Worm (Caenorhabditis elegans) whole organism, mixed stage, embryonic: ENCODE results near the gene grl-2.

Source experiments
- ces-1 ChIP-seq: fragments of 150-350 bp; optimal IDR thresholded peaks from 2 replicates; lab custom pipeline; 2014; ENCODE audit warnings: missing biosample characterization, missing genetic modification reagents, missing genetic modification characterization
- elt-1 ChIP-seq: sonication (generic microtip); optimal IDR thresholded peaks from 2 replicates; lab custom pipeline; 2017; ENCODE audit warnings: missing genetic modification characterization, mild to moderate bottlenecking, missing compliant biosample characterization, antibody characterized with exemption, moderate library complexity, borderline replicate concordance; ENCODE audit not compliant: insufficient read depth
- snpc-4 ChIP-seq: fragments of 150-350 bp; optimal IDR thresholded peaks from 2 replicates; lab custom pipeline; 2014; ENCODE audit warnings: missing biosample characterization, missing genetic modification characterization
- sptf-1 ChIP-seq: sonication (generic microtip); optimal IDR thresholded peaks from 2 replicates; lab custom pipeline; 2017; ENCODE audit warnings: mild to moderate bottlenecking, missing genetic modification characterization, moderate library complexity, missing compliant biosample characterization
- zip-8 ChIP-seq: fragments of 150-350 bp; optimal IDR thresholded peaks from 2 replicates; lab custom pipeline; 2014; ENCODE audit warnings: missing biosample characterization, missing genetic modification characterization

ce11 chrV:12937098-12937497 is 7.8 kb upstream of the grl-2 start, which contains the start of gene T16G1.6:
- no peak for TF ChIP-seq elt-1 (tag; lab: Kevin White, UChicago)
- TF ChIP-seq snpc-4 (tag; lab: Kevin White, UChicago) = no peak
- TF ChIP-seq ces-1 (GFP tag; lab: Kevin White, UChicago) = no peak
- TF ChIP-seq sptf-1 (tag; lab: Kevin White, UChicago) = no peak
- no peak for TF ChIP-seq zip-8 (tag; lab: Kevin White, UChicago)
